Fruit fly (Drosophila melanogaster) whole organism, prepupa: ENCODE results near the gene CG13894.
A peak's percentile ranks its signal among the peaks of the same experiment; 100 is the strongest.

Source experiments
- Blimp-1 ChIP-seq: fragments of 200-800 bp; sonication (Bioruptor generic); optimal IDR thresholded peaks from 3 replicates; lab custom pipeline; 2017; ENCODE audit warnings: missing biosample characterization, missing genetic modification characterization, mild to moderate bottlenecking, moderate library complexity, missing genetic modification reagents
- CG10631 ChIP-seq: fragments of 200-800 bp; sonication (Bioruptor generic); optimal IDR thresholded peaks from 2 replicates; lab custom pipeline; 2016; ENCODE audit warnings: missing biosample characterization, missing genetic modification characterization
- CG11294 ChIP-seq: fragments of 200-800 bp; sonication (Bioruptor generic); IDR thresholded peaks from 2 replicates; pipeline ENCODE4 v1.3.6; 2022; ENCODE audit warnings: missing biosample characterization, missing genetic modification characterization
- CG11762 ChIP-seq: fragments of 200-800 bp; sonication (Bioruptor generic); optimal IDR thresholded peaks from 3 replicates; lab custom pipeline; 2016; ENCODE audit warnings: missing biosample characterization, missing genetic modification characterization; ENCODE audit not compliant: insufficient read depth
- CG11902 ChIP-seq: fragments of 200-800 bp; sonication (Bioruptor generic); optimal IDR thresholded peaks from 3 replicates; lab custom pipeline; 2016; ENCODE audit warnings: missing biosample characterization, missing genetic modification characterization
- CG16779 ChIP-seq: fragments of 200-800 bp; sonication (Bioruptor generic); optimal IDR thresholded peaks from 3 replicates; lab custom pipeline; 2017; ENCODE audit warnings: missing biosample characterization, mild to moderate bottlenecking, missing genetic modification characterization
- CG3032 ChIP-seq: fragments of 200-800 bp; optimal IDR thresholded peaks from 2 replicates; lab custom pipeline; 2019; ENCODE audit warnings: missing biosample characterization, mild to moderate bottlenecking, missing genetic modification characterization, moderate library complexity
- CG31627 ChIP-seq: fragments of 200-800 bp; sonication (Bioruptor generic); optimal IDR thresholded peaks from 3 replicates; lab custom pipeline; 2016; ENCODE audit warnings: missing biosample characterization, missing genetic modification characterization
- CG34406 ChIP-seq: fragments of 200-800 bp; sonication (Bioruptor generic); optimal IDR thresholded peaks from 3 replicates; lab custom pipeline; 2016; ENCODE audit warnings: missing biosample characterization, missing genetic modification characterization
- CG3919 ChIP-seq: fragments of 200-800 bp; sonication (Bioruptor generic); optimal IDR thresholded peaks from 3 replicates; lab custom pipeline; 2016; ENCODE audit warnings: missing biosample characterization, missing genetic modification characterization
- CG4318 ChIP-seq: fragments of 200-800 bp; sonication (Bioruptor generic); optimal IDR thresholded peaks from 3 replicates; lab custom pipeline; 2017; ENCODE audit warnings: missing biosample characterization, mild to moderate bottlenecking, missing genetic modification characterization
- CG6163 ChIP-seq: fragments of 200-800 bp; sonication (Bioruptor generic); IDR thresholded peaks from 3 replicates; pipeline ENCODE4 v1.3.6; 2022; ENCODE audit warnings: missing biosample characterization, missing genetic modification characterization
- CG6276 ChIP-seq: fragments of 200-800 bp; sonication (Bioruptor generic); optimal IDR thresholded peaks from 2 replicates; lab custom pipeline; 2017; ENCODE audit warnings: missing biosample characterization, mild to moderate bottlenecking, missing genetic modification characterization
- CG6792 ChIP-seq: fragments of 200-800 bp; sonication (Bioruptor generic); optimal IDR thresholded peaks from 3 replicates; lab custom pipeline; 2016; ENCODE audit warnings: missing biosample characterization, missing genetic modification characterization
- CG6808 ChIP-seq: fragments of 200-800 bp; sonication (Bioruptor generic); optimal IDR thresholded peaks from 3 replicates; lab custom pipeline; 2017; ENCODE audit warnings: missing biosample characterization, missing genetic modification characterization, mild to moderate bottlenecking, moderate library complexity, missing genetic modification reagents
- CG7368 ChIP-seq: fragments of 200-800 bp; sonication (Bioruptor generic); optimal IDR thresholded peaks from 3 replicates; lab custom pipeline; 2016; ENCODE audit warnings: missing biosample characterization, missing genetic modification characterization
- CG8119 ChIP-seq: fragments of 200-800 bp; sonication (Bioruptor generic); IDR thresholded peaks from 3 replicates; pipeline ENCODE4 v1.3.6; 2022; ENCODE audit warnings: missing biosample characterization, missing genetic modification characterization
- CG8319 ChIP-seq: fragments of 200-800 bp; sonication (Bioruptor generic); optimal IDR thresholded peaks from 3 replicates; lab custom pipeline; 2016; ENCODE audit warnings: missing biosample characterization, missing genetic modification characterization
- CG8632 ChIP-seq: fragments of 200-800 bp; sonication (Bioruptor generic); optimal IDR thresholded peaks from 3 replicates; lab custom pipeline; 2016; ENCODE audit warnings: missing biosample characterization, missing genetic modification characterization
- CG9139 ChIP-seq: fragments of 200-800 bp; sonication (Bioruptor generic); optimal IDR thresholded peaks from 3 replicates; lab custom pipeline; 2017; ENCODE audit warnings: missing biosample characterization, mild to moderate bottlenecking, missing genetic modification characterization
- Eip78C ChIP-seq: fragments of 200-800 bp; sonication (Bioruptor generic); peaks from one replicate; lab custom pipeline; 2016; ENCODE audit warnings: missing biosample characterization, missing genetic modification characterization
- Eip93F ChIP-seq: fragments of 200-800 bp; sonication (Bioruptor generic); optimal IDR thresholded peaks from 2 replicates; lab custom pipeline; 2016; ENCODE audit warnings: missing biosample characterization, mild to moderate bottlenecking, missing genetic modification characterization
- Ets21C ChIP-seq: fragments of 200-800 bp; sonication (Bioruptor generic); optimal IDR thresholded peaks from 3 replicates; lab custom pipeline; 2016; ENCODE audit warnings: missing biosample characterization, missing genetic modification characterization
- Ets96B ChIP-seq: fragments of 200-800 bp; optimal IDR thresholded peaks from 2 replicates; lab custom pipeline; 2019; ENCODE audit warnings: missing biosample characterization, mild to moderate bottlenecking, missing genetic modification characterization, moderate library complexity
- Hr38 ChIP-seq: sonication (Bioruptor generic); optimal IDR thresholded peaks from 2 replicates; lab custom pipeline; 2016; ENCODE audit warnings: missing biosample characterization, missing genetic modification characterization
- Hr39 ChIP-seq: fragments of 200-800 bp; sonication (Bioruptor generic); optimal IDR thresholded peaks from 2 replicates; lab custom pipeline; 2016; ENCODE audit warnings: missing biosample characterization, missing genetic modification characterization
- Hr4 ChIP-seq: fragments of 200-800 bp; sonication (Bioruptor generic); optimal IDR thresholded peaks from 3 replicates; lab custom pipeline; 2016; ENCODE audit warnings: missing biosample characterization, missing genetic modification characterization
- Lpt ChIP-seq: fragments of 200-800 bp; sonication (Bioruptor generic); optimal IDR thresholded peaks from 3 replicates; lab custom pipeline; 2016; ENCODE audit warnings: missing biosample characterization, missing genetic modification characterization
- Met ChIP-seq: fragments of 200-800 bp; sonication (Bioruptor generic); optimal IDR thresholded peaks from 3 replicates; lab custom pipeline; 2016; ENCODE audit warnings: missing biosample characterization, missing genetic modification characterization
- OdsH ChIP-seq: fragments of 200-800 bp; sonication (Bioruptor generic); optimal IDR thresholded peaks from 3 replicates; lab custom pipeline; 2016; ENCODE audit warnings: missing biosample characterization, missing genetic modification characterization
- Smox ChIP-seq: fragments of 200-800 bp; sonication (Bioruptor generic); optimal IDR thresholded peaks from 3 replicates; lab custom pipeline; 2016; ENCODE audit warnings: missing biosample characterization, missing genetic modification characterization
- achi ChIP-seq: fragments of 200-800 bp; sonication (Bioruptor generic); optimal IDR thresholded peaks from 3 replicates; lab custom pipeline; 2016; ENCODE audit warnings: missing biosample characterization, missing genetic modification characterization
- acj6 ChIP-seq: fragments of 200-800 bp; sonication (Bioruptor generic); optimal IDR thresholded peaks from 3 replicates; lab custom pipeline; 2016; ENCODE audit warnings: missing biosample characterization, missing genetic modification characterization
- dac ChIP-seq: fragments of 200-800 bp; sonication (Bioruptor generic); optimal IDR thresholded peaks from 2 replicates; lab custom pipeline; 2017; ENCODE audit warnings: missing biosample characterization, mild to moderate bottlenecking, missing genetic modification characterization
- dsx ChIP-seq: fragments of 200-800 bp; optimal IDR thresholded peaks from 3 replicates; lab custom pipeline; 2019; ENCODE audit warnings: missing biosample characterization, mild to moderate bottlenecking, missing genetic modification characterization, moderate library complexity; ENCODE audit not compliant: poor library complexity, severe bottlenecking
- eg ChIP-seq: fragments of 200-800 bp; sonication (Bioruptor generic); IDR thresholded peaks from 3 replicates; pipeline ENCODE4 v1.3.6; 2022; ENCODE audit warnings: missing biosample characterization, missing genetic modification characterization
- fd59A ChIP-seq: fragments of 200-800 bp; sonication (Bioruptor generic); optimal IDR thresholded peaks from 2 replicates; lab custom pipeline; 2017; ENCODE audit warnings: missing biosample characterization, mild to moderate bottlenecking, missing genetic modification characterization, missing genetic modification reagents
- fd85E ChIP-seq: fragments of 200-800 bp; sonication (Bioruptor generic); optimal IDR thresholded peaks from 3 replicates; lab custom pipeline; 2016; ENCODE audit warnings: missing biosample characterization, missing genetic modification characterization
- fkh ChIP-seq: fragments of 200-800 bp; sonication (Bioruptor generic); optimal IDR thresholded peaks from 3 replicates; lab custom pipeline; 2017; ENCODE audit warnings: missing biosample characterization, mild to moderate bottlenecking, missing genetic modification characterization, moderate library complexity
- lz ChIP-seq: fragments of 200-800 bp; sonication (Bioruptor generic); optimal IDR thresholded peaks from 3 replicates; lab custom pipeline; 2016; ENCODE audit warnings: missing biosample characterization, missing genetic modification characterization
- net ChIP-seq: fragments of 200-800 bp; sonication (Bioruptor generic); optimal IDR thresholded peaks from 3 replicates; lab custom pipeline; 2016; ENCODE audit warnings: missing biosample characterization, missing genetic modification characterization
- pdm3 ChIP-seq: fragments of 200-800 bp; sonication (Bioruptor generic); optimal IDR thresholded peaks from 3 replicates; lab custom pipeline; 2016; ENCODE audit warnings: missing biosample characterization, missing genetic modification characterization
- salr ChIP-seq, 2 experiments: fragments of 200-800 bp; sonication (Bioruptor generic); optimal IDR thresholded peaks; 3 replicates each; lab custom pipeline; 2016 to 2018; ENCODE audit warnings: missing biosample characterization in 2 of 2, missing genetic modification characterization in 2 of 2, mild to moderate bottlenecking in 1 of 2
- spab ChIP-seq: fragments of 200-800 bp; sonication (Bioruptor generic); optimal IDR thresholded peaks from 2 replicates; lab custom pipeline; 2017; ENCODE audit warnings: missing biosample characterization, mild to moderate bottlenecking, missing genetic modification characterization, missing genetic modification reagents
- ss ChIP-seq, 2 experiments: fragments of 200-800 bp; sonication (Bioruptor generic); optimal IDR thresholded peaks; 2 replicates in 1 of 2; 3 replicates in 1 of 2; lab custom pipeline; 2017 to 2018; ENCODE audit warnings: mild to moderate bottlenecking in 2 of 2, missing biosample characterization in 2 of 2, missing genetic modification characterization in 2 of 2, moderate library complexity in 1 of 2
- svp ChIP-seq: fragments of 200-800 bp; sonication (Bioruptor generic); peaks from one replicate; lab custom pipeline; 2016; ENCODE audit warnings: missing biosample characterization, missing genetic modification characterization
- vri ChIP-seq: fragments of 200-800 bp; sonication (Bioruptor generic); optimal IDR thresholded peaks from 3 replicates; lab custom pipeline; 2016; ENCODE audit warnings: missing biosample characterization, mild to moderate bottlenecking, missing genetic modification characterization

CG13894 gene

dm6 chr3L:747008-747407, 48.1 kb upstream of the CG13894 start (continued):
- no peak for TF ChIP-seq CG31627
- TF ChIP-seq fkh = no peak
- no peak for TF ChIP-seq achi (GFP tag; lab: Kevin White, UChicago)
- TF ChIP-seq Ets21C (GFP tag; lab: Kevin White, UChicago) = no peak
- TF ChIP-seq CG34406 (GFP tag; lab: Kevin White, UChicago) = no peak
- TF ChIP-seq Lpt (GFP tag; lab: Kevin White, UChicago) = no peak
- peak; percentile 34 for TF ChIP-seq fd59A (GFP tag; lab: Kevin White, UChicago)
- TF ChIP-seq CG7368 (GFP tag; lab: Kevin White, UChicago) = no peak
- peak in 1 of 2 experiments; percentile 10 for TF ChIP-seq ss (GFP tag; optimal IDR thresholded peaks at IDR 0.05; lab: Kevin White, UChicago)
- TF ChIP-seq CG8632 (GFP tag; lab: Kevin White, UChicago) = peak; percentile 31
- no peak for TF ChIP-seq lz (GFP tag; lab: Kevin White, UChicago)
- no peak for TF ChIP-seq Met (GFP tag; lab: Kevin White, UChicago)
- no peak for TF ChIP-seq net (GFP tag; lab: Kevin White, UChicago)
- TF ChIP-seq CG6163 = no peak
- peak; percentile 10 for TF ChIP-seq CG6808 (GFP tag; lab: Kevin White, UChicago)

dm6 chr3L:746345-746932, 47.5 kb upstream of the CG13894 start:
- TF ChIP-seq fd85E = no peak
- peak; percentile 83 to 90 for TF ChIP-seq ss (GFP tag; optimal IDR thresholded peaks at IDR 0.05; lab: Kevin White, UChicago)
- no peak for TF ChIP-seq Blimp-1 (GFP tag; lab: Kevin White, UChicago)
- TF ChIP-seq vri (GFP tag; lab: Kevin White, UChicago) = no peak
- TF ChIP-seq dsx = peak; percentile 88
- no peak for TF ChIP-seq Hr38 (GFP tag; lab: Kevin White, UChicago)
- TF ChIP-seq Hr39 (GFP tag; lab: Kevin White, UChicago) = peak; percentile 36
- peak; percentile 67 for TF ChIP-seq OdsH (GFP tag; lab: Kevin White, UChicago)
- peak; percentile 53 for TF ChIP-seq CG16779 (tag; lab: Kevin White, UChicago)
- TF ChIP-seq CG7368 (GFP tag; lab: Kevin White, UChicago) = peak; percentile 74
- peak; percentile 76 for TF ChIP-seq pdm3 (GFP tag; lab: Kevin White, UChicago)
- TF ChIP-seq CG3032 (tag; lab: Kevin White, UChicago) = peak; percentile 93
- TF ChIP-seq CG6792 = peak; percentile 71
- TF ChIP-seq Lpt (GFP tag; lab: Kevin White, UChicago) = no peak
- TF ChIP-seq dac (GFP tag; lab: Kevin White, UChicago) = no peak
- peak; percentile 95 for TF ChIP-seq Eip78C
- TF ChIP-seq CG11902 = peak; percentile 80
- peak; percentile 91 for TF ChIP-seq CG6808 (GFP tag; lab: Kevin White, UChicago)
- peak; percentile 22 for TF ChIP-seq Hr4 (GFP tag; lab: Kevin White, UChicago)
- no peak for TF ChIP-seq fkh
- TF ChIP-seq CG6276 (GFP tag; lab: Kevin White, UChicago) = no peak
- peak; percentile 84 for TF ChIP-seq CG3919 (GFP tag; lab: Kevin White, UChicago)
- no peak for TF ChIP-seq CG8119 (GFP tag; lab: Robert Waterston, UW)
- no peak for TF ChIP-seq CG4318 (GFP tag; lab: Kevin White, UChicago)
- peak; percentile 81 for TF ChIP-seq CG9139 (GFP tag; lab: Kevin White, UChicago)
- peak; percentile 77 for TF ChIP-seq svp (GFP tag; lab: Kevin White, UChicago)
- TF ChIP-seq acj6 (GFP tag; lab: Kevin White, UChicago) = peak; percentile 70
- peak; percentile 88 for TF ChIP-seq spab (GFP tag; lab: Kevin White, UChicago)
- TF ChIP-seq CG31627 = peak; percentile 32
- peak; percentile 62 for TF ChIP-seq CG34406 (GFP tag; lab: Kevin White, UChicago)
- TF ChIP-seq salr (GFP tag; optimal IDR thresholded peaks at IDR 0.05; lab: Kevin White, UChicago) = peak; percentile 14 to 79
- peak; percentile 76 for TF ChIP-seq CG10631
- no peak for TF ChIP-seq Eip93F
- peak; percentile 64 for TF ChIP-seq net (GFP tag; lab: Kevin White, UChicago)
- no peak for TF ChIP-seq CG11294 (GFP tag; lab: Robert Waterston, UW)
- peak; percentile 92 for TF ChIP-seq Ets96B (tag; lab: Kevin White, UChicago)
- peak; percentile 65 for TF ChIP-seq CG6163
- peak; percentile 70 for TF ChIP-seq CG11762 (GFP tag; lab: Kevin White, UChicago)
- TF ChIP-seq Smox (GFP tag; lab: Kevin White, UChicago) = peak; percentile 34
- TF ChIP-seq CG8319 (GFP tag; lab: Kevin White, UChicago) = peak; percentile 68
- peak; percentile 57 for TF ChIP-seq Met (GFP tag; lab: Kevin White, UChicago)
- peak; percentile 85 for TF ChIP-seq fd59A (GFP tag; lab: Kevin White, UChicago)
- peak; percentile 78 for TF ChIP-seq achi (GFP tag; lab: Kevin White, UChicago)
- TF ChIP-seq eg = peak; percentile 19; the same call in 1 of the 3 replicates
